Worm (Caenorhabditis elegans): Measurements from ENCODE around the gene tag-52.

tag-52 gene

ce11 chrX:3678507-3679175, at the start of gene tag-52:
tag-52 (minus strand) TSS chrX:3678557.
- TF ChIP-seq ets-5 (GFP tag; IDR thresholded peaks at IDR 0.05) (no peak), zip-4 (GFP tag; optimal IDR thresholded peaks at IDR 0.05) (no peak), pag-3 (tag; optimal IDR thresholded peaks at IDR 0.05; ENCODE audit: borderline replicate concordance, insufficient read depth) (no peak), unc-62 (GFP tag; optimal IDR thresholded peaks at IDR 0.05) (no peak), ztf-4 (tag; optimal IDR thresholded peaks at IDR 0.05) (no peak), irx-1 (tag; optimal IDR thresholded peaks at IDR 0.05) (no peak), dpl-1 (GFP tag; optimal IDR thresholded peaks at IDR 0.05) (peak; percentile 27 to 70 (median 48)), nhr-90 (tag; optimal IDR thresholded peaks at IDR 0.05; ENCODE audit: poor library complexity) (peak; percentile 39), nhr-85 (tag) (peak; percentile 94), grh-1 (GFP tag; IDR thresholded peaks at IDR 0.05) (no peak), snu-23 (GFP tag; optimal IDR thresholded peaks at IDR 0.05) (peak; percentile 60), lsy-2 (tag; optimal IDR thresholded peaks at IDR 0.05) (peak in 1 of 2 experiments; percentile 29), ceh-63 (GFP tag; optimal IDR thresholded peaks at IDR 0.05) (peak; percentile 97), rnt-1 (tag; optimal IDR thresholded peaks at IDR 0.05) (peak; percentile 26), egl-27 (tag; optimal IDR thresholded peaks at IDR 0.05) (no peak), nhr-47 (tag; optimal IDR thresholded peaks at IDR 0.05) (peak; percentile 27), mdl-1 (tag; optimal IDR thresholded peaks at IDR 0.05) (peak in 1 of 2 experiments; percentile 33), lin-35 (GFP tag; optimal IDR thresholded peaks at IDR 0.05) (peak; percentile 39 to 66), lin-14 (GFP tag; optimal IDR thresholded peaks at IDR 0.05) (peak; percentile 90), mep-1 (tag; optimal IDR thresholded peaks at IDR 0.05) (peak; percentile 53), ceh-90 (tag; optimal IDR thresholded peaks at IDR 0.05) (no peak), swsn-7 (tag; optimal IDR thresholded peaks at IDR 0.05) (no peak), blmp-1 (tag; optimal IDR thresholded peaks at IDR 0.05) (peak; percentile 53), aly-2 (tag; optimal IDR thresholded peaks at IDR 0.05) (no peak), efl-3 (GFP tag; optimal IDR thresholded peaks at IDR 0.05) (peak; percentile 7), hpl-2 (GFP tag; optimal IDR thresholded peaks at IDR 0.05) (no peak), lir-3 (tag; optimal IDR thresholded peaks at IDR 0.05; ENCODE audit: poor library complexity) (peak; percentile 28), fkh-8 (tag; optimal IDR thresholded peaks at IDR 0.05) (peak; percentile 17), sup-37 (GFP tag; optimal IDR thresholded peaks at IDR 0.05) (no peak), skn-1 (tag; optimal IDR thresholded peaks at IDR 0.05) (no peak), nhr-19 (GFP tag; conservative IDR thresholded peaks at IDR 0.05) (peak; percentile 40), elt-3 (tag; optimal IDR thresholded peaks at IDR 0.05) (peak in 2 of 6 experiments; percentile 35 to 39), tbx-2 (tag; optimal IDR thresholded peaks at IDR 0.05) (peak; percentile 33), elt-2 (tag; optimal IDR thresholded peaks at IDR 0.05) (peak; percentile 86), efl-1 (optimal IDR thresholded peaks at IDR 0.05) (peak in 1 of 2 experiments; percentile 65), efl-1 (GFP tag; optimal IDR thresholded peaks at IDR 0.05 in 1 of 2) (peak; percentile 68 to 97), sptf-1 (tag; optimal IDR thresholded peaks at IDR 0.05) (no peak), aha-1 (tag; optimal IDR thresholded peaks at IDR 0.05) (no peak), C04F5.9 (tag; optimal IDR thresholded peaks at IDR 0.05) (no peak), nhr-71 (tag; optimal IDR thresholded peaks at IDR 0.05) (peak; percentile 72), nhr-28 (tag; optimal IDR thresholded peaks at IDR 0.05) (no peak), fos-1 (tag; optimal IDR thresholded peaks at IDR 0.05) (no peak), nhr-76 (tag; optimal IDR thresholded peaks at IDR 0.05) (no peak), F16B12.6 (tag; optimal IDR thresholded peaks at IDR 0.05) (peak; percentile 9), nhr-20 (tag; optimal IDR thresholded peaks at IDR 0.05) (peak; percentile 74), C16A3.4 (tag; optimal IDR thresholded peaks at IDR 0.05) (peak; percentile 16)
